Worm (Caenorhabditis elegans): Measurements from ENCODE around the gene comt-4.

- TF ChIP-seq skn-1 (tag; optimal IDR thresholded peaks at IDR 0.05): no peak
- TF ChIP-seq ama-1 (optimal IDR thresholded peaks at IDR 0.05): no peak
- TF ChIP-seq ZK546.5 (tag; optimal IDR thresholded peaks at IDR 0.05): no peak
- no peak for TF ChIP-seq nhr-6 (tag; optimal IDR thresholded peaks at IDR 0.05)
- no peak for TF ChIP-seq ztf-11 (tag; optimal IDR thresholded peaks at IDR 0.05)
- TF ChIP-seq zag-1 (tag; optimal IDR thresholded peaks at IDR 0.05): no peak
- no peak for TF ChIP-seq nhr-12 (tag; optimal IDR thresholded peaks at IDR 0.05)
- TF ChIP-seq sma-3 (GFP tag; optimal IDR thresholded peaks at IDR 0.05): no peak
- TF ChIP-seq lsy-2 (tag; optimal IDR thresholded peaks at IDR 0.05): no peak
- peak; percentile 4 for TF ChIP-seq fos-1 (tag; optimal IDR thresholded peaks at IDR 0.05)
- no peak for TF ChIP-seq ztf-4 (tag; optimal IDR thresholded peaks at IDR 0.05)
- no peak for TF ChIP-seq lin-39 (tag; optimal IDR thresholded peaks at IDR 0.05)
- TF ChIP-seq nhr-21 (tag; optimal IDR thresholded peaks at IDR 0.05): no peak
- no peak for TF ChIP-seq nhr-25 (tag; optimal IDR thresholded peaks at IDR 0.05)
Observed at ce11 chrV:2050136-2050535, at the start of gene comt-4.

Data from whole organism, L2 larva.